Worm (Caenorhabditis elegans): ENCODE measurements around the gene clec-239.

DNA sequence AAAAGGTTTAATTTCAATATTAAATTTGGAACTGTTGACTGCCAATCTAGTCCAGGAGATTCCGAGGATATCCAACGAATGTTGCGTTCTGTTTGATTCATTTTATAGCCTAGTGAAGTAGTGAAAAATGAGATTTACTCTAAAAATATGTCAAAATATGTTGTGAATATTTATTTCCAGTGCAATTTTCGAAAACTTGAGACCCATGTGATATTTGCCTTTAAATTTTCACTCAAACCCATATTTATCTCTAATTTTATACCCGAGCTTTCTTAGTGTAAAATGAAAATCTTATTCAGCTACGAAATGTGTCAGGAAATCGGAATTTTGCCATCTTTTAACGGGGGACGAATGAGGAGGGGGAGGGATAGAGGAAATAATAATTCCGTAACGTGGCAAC is 46.5 kb upstream of the clec-239 start, which contains the start of gene F09C6.16:
- no peak for TF ChIP-seq ztf-11 (tag; optimal IDR thresholded peaks at IDR 0.05)
- no peak for TF ChIP-seq aly-2 (tag; optimal IDR thresholded peaks at IDR 0.05)
- TF ChIP-seq unc-30 (tag; optimal IDR thresholded peaks at IDR 0.05) = no peak
- TF ChIP-seq pag-3 (tag; optimal IDR thresholded peaks at IDR 0.05; ENCODE audit: borderline replicate concordance, insufficient read depth) = no peak
- no peak for TF ChIP-seq lin-15B (tag; optimal IDR thresholded peaks at IDR 0.05)
- TF ChIP-seq nhr-12 (tag; optimal IDR thresholded peaks at IDR 0.05) = no peak
- no peak for TF ChIP-seq mdl-1 (tag; optimal IDR thresholded peaks at IDR 0.05)
- TF ChIP-seq elt-3 (tag; optimal IDR thresholded peaks at IDR 0.05) = no peak
- no peak for TF ChIP-seq mep-1 (tag; optimal IDR thresholded peaks at IDR 0.05)
- TF ChIP-seq elt-2 (tag; optimal IDR thresholded peaks at IDR 0.05) = no peak
